Worm (Caenorhabditis elegans): ENCODE data around the gene B0244.15.
A peak's percentile ranks its signal among the peaks of the same experiment; 100 is the strongest.

The B0244.15 gene

ce11 chrIII:5721888-5722287 lies 21.3 kb upstream of the B0244.15 start (continued):
- peak; percentile 28 for TF ChIP-seq blmp-1 (tag; optimal IDR thresholded peaks at IDR 0.05; ENCODE audit: insufficient read depth)
- TF ChIP-seq lsy-2 (tag; optimal IDR thresholded peaks at IDR 0.05), result peak; percentile 34 to 80
- peak; percentile 17 for TF ChIP-seq R02D3.7 (tag; optimal IDR thresholded peaks at IDR 0.05)
- no peak for TF ChIP-seq mdl-1 (tag; optimal IDR thresholded peaks at IDR 0.05)
- no peak for TF ChIP-seq nhr-11 (tag; optimal IDR thresholded peaks at IDR 0.05)
- peak; percentile 52 for TF ChIP-seq lin-13 (GFP tag; optimal IDR thresholded peaks at IDR 0.05)
- TF ChIP-seq nhr-21 (tag; optimal IDR thresholded peaks at IDR 0.05), result peak; percentile 31
- peak; percentile 90 for TF ChIP-seq gmeb-1 (tag; optimal IDR thresholded peaks at IDR 0.05)
- TF ChIP-seq nhr-129 (tag; optimal IDR thresholded peaks at IDR 0.05), result peak; percentile 15
- no peak for TF ChIP-seq aly-2 (tag; optimal IDR thresholded peaks at IDR 0.05)
- TF ChIP-seq ztf-4 (tag; optimal IDR thresholded peaks at IDR 0.05), result peak; percentile 59
- no peak for TF ChIP-seq ZK546.5 (tag; optimal IDR thresholded peaks at IDR 0.05)
- no peak for TF ChIP-seq nhr-10 (tag; optimal IDR thresholded peaks at IDR 0.05)
- no peak for TF ChIP-seq nhr-77 (tag; optimal IDR thresholded peaks at IDR 0.05)
- TF ChIP-seq ztf-11 (tag; optimal IDR thresholded peaks at IDR 0.05), result no peak
- no peak for TF ChIP-seq dmd-4 (tag; optimal IDR thresholded peaks at IDR 0.05)
- no peak for TF ChIP-seq nhr-6 (tag; optimal IDR thresholded peaks at IDR 0.05)
- peak; percentile 87 for TF ChIP-seq fos-1 (tag; optimal IDR thresholded peaks at IDR 0.05)
- TF ChIP-seq nhr-23 (tag; optimal IDR thresholded peaks at IDR 0.05), result no peak
- no peak for TF ChIP-seq unc-62 (GFP tag; optimal IDR thresholded peaks at IDR 0.05)
- peak; percentile 84 for TF ChIP-seq sma-3 (GFP tag; optimal IDR thresholded peaks at IDR 0.05)
- no peak for TF ChIP-seq alr-1 (tag; optimal IDR thresholded peaks at IDR 0.05)
- TF ChIP-seq nhr-25 (tag; optimal IDR thresholded peaks at IDR 0.05), result peak; percentile 24
- no peak for TF ChIP-seq peb-1 (tag; optimal IDR thresholded peaks at IDR 0.05)
- peak; percentile 18 for TF ChIP-seq skn-1 (tag; optimal IDR thresholded peaks at IDR 0.05)
- no peak for TF ChIP-seq egl-27 (tag; optimal IDR thresholded peaks at IDR 0.05)
- peak; percentile 68 for TF ChIP-seq C34F6.9 (tag; optimal IDR thresholded peaks at IDR 0.05)

ce11 chrIII:5722550-5722949 lies 20.6 kb upstream of the B0244.15 start, which contains the start of gene wrm-1:
wrm-1 (plus strand) TSS chrIII:5722850.
- no peak for TF ChIP-seq Y55F3AM.14 (GFP tag; optimal IDR thresholded peaks at IDR 0.05)
- TF ChIP-seq zag-1 (tag; optimal IDR thresholded peaks at IDR 0.05), result no peak
- no peak for TF ChIP-seq ama-1 (optimal IDR thresholded peaks at IDR 0.05)
- no peak for TF ChIP-seq nhr-12 (tag; optimal IDR thresholded peaks at IDR 0.05)
- no peak for TF ChIP-seq ZK546.5 (tag; optimal IDR thresholded peaks at IDR 0.05)
- TF ChIP-seq lin-13 (GFP tag; optimal IDR thresholded peaks at IDR 0.05), result no peak
- no peak for TF ChIP-seq mbf-1 (tag; optimal IDR thresholded peaks at IDR 0.05)
- no peak for TF ChIP-seq unc-39 (tag; optimal IDR thresholded peaks at IDR 0.05)
- no peak for TF ChIP-seq aly-2 (tag; optimal IDR thresholded peaks at IDR 0.05)
- no peak for TF ChIP-seq nhr-10 (tag; optimal IDR thresholded peaks at IDR 0.05)
- TF ChIP-seq mab-5 (tag; optimal IDR thresholded peaks at IDR 0.05), result no peak
- no peak for TF ChIP-seq nhr-21 (tag; optimal IDR thresholded peaks at IDR 0.05)
- TF ChIP-seq nhr-129 (tag; optimal IDR thresholded peaks at IDR 0.05), result no peak
- no peak for TF ChIP-seq dmd-4 (tag; optimal IDR thresholded peaks at IDR 0.05)

DNA sequence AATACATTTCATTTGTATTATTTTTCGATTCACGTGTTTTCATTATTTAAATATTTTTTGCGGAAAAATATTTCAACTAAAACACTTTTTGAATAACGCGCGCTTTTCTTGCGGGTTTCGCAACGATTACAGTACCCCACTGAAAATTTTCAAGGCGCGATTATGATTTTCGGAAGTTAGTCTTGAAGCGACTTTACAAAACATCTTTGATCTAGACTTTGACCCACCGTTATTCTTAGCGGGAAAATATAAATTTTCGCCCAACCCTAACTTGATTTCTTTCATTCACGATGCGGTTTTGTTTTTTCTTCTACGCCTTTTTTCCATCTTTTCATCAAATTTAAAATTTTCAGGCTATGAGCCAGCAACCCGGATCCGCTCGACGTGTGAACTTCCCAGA lies 15.4 kb upstream of the B0244.15 start, which contains the start of gene egg-1:
Gene egg-1 (plus strand): TSS at position 354 of the 400 bp plus-strand sequence.
- TF ChIP-seq Y55F3AM.14 (GFP tag; optimal IDR thresholded peaks at IDR 0.05) (no peak), lsy-2 (tag; optimal IDR thresholded peaks at IDR 0.05) (no peak), nhr-21 (tag; optimal IDR thresholded peaks at IDR 0.05) (no peak), ztf-1 (GFP tag; conservative IDR thresholded peaks at IDR 0.05) (no peak), ceh-16 (tag; optimal IDR thresholded peaks at IDR 0.05) (no peak), F13H6.1 (tag; optimal IDR thresholded peaks at IDR 0.05) (no peak), lin-13 (GFP tag; optimal IDR thresholded peaks at IDR 0.05) (no peak), nhr-129 (tag; optimal IDR thresholded peaks at IDR 0.05) (no peak), mbf-1 (tag; optimal IDR thresholded peaks at IDR 0.05) (no peak), nhr-6 (tag; optimal IDR thresholded peaks at IDR 0.05) (no peak), elt-1 (tag; optimal IDR thresholded peaks at IDR 0.05) (no peak), unc-55 (GFP tag; optimal IDR thresholded peaks at IDR 0.05) (no peak), nhr-237 (tag; optimal IDR thresholded peaks at IDR 0.05) (no peak), lin-11 (tag; optimal IDR thresholded peaks at IDR 0.05) (no peak), ztf-11 (tag; optimal IDR thresholded peaks at IDR 0.05) (no peak), C34F6.9 (tag; optimal IDR thresholded peaks at IDR 0.05) (no peak)
